Worm (Caenorhabditis elegans) whole organism, L4/young adult: ENCODE data around the gene ift-139.

Experiments used
- dao-5 ChIP-seq: sonication (generic microtip); optimal IDR thresholded peaks from 2 replicates; lab custom pipeline; 2016; ENCODE audit warnings: missing genotype, missing genetic modification characterization, moderate library complexity, missing compliant biosample characterization
- him-1 ChIP-seq: sonication (generic microtip); optimal IDR thresholded peaks from 2 replicates; lab custom pipeline; 2016; ENCODE audit warnings: missing genotype, missing genetic modification reagents, missing genetic modification characterization, missing compliant biosample characterization

ce11 chrIII:6078917-6079316 is 39.6 kb upstream of the ift-139 start:
- TF ChIP-seq him-1 (tag; lab: Kevin White, UChicago) (no peak), dao-5 (tag; lab: Kevin White, UChicago) (no peak)
